Worm (Caenorhabditis elegans) whole organism, L4 larva: ENCODE results near the gene fbxa-39.

Experiments used
- F10B5.3 ChIP-seq: sonication (generic microtip); optimal IDR thresholded peaks from 2 replicates; lab custom pipeline; 2016; ENCODE audit warnings: mild to moderate bottlenecking, missing genetic modification characterization, missing compliant biosample characterization
- F26F4.8 ChIP-seq: fragments of 200-800 bp; sonication (Bioruptor generic); conservative IDR thresholded peaks from 2 replicates; pipeline ENCODE4 v1.3.6; 2022; ENCODE audit warnings: missing genetic modification characterization, missing compliant biosample characterization
- Y75B8A.6 ChIP-seq: fragments of 200-800 bp; sonication (Bioruptor generic); IDR thresholded peaks from 2 replicates; pipeline ENCODE4 v1.3.6; 2022; ENCODE audit warnings: missing genetic modification reagents, missing genetic modification characterization, missing compliant biosample characterization
- aha-1 ChIP-seq: fragments of 150-350 bp; peaks from one replicate; lab custom pipeline; 2014; ENCODE audit warnings: missing biosample characterization, missing genetic modification characterization
- ama-1 ChIP-seq: fragments of 150-350 bp; optimal IDR thresholded peaks from 2 replicates; lab custom pipeline; 2014; ENCODE audit warnings: inconsistent platforms, mixed read lengths
- arid-1 ChIP-seq: fragments of 200-800 bp; sonication (Bioruptor generic); conservative IDR thresholded peaks from 2 replicates; pipeline ENCODE4 v1.3.6; 2022; ENCODE audit warnings: missing genetic modification reagents, missing genetic modification characterization, missing compliant biosample characterization
- ceh-44 ChIP-seq: fragments of 200-800 bp; sonication (Bioruptor generic); IDR thresholded peaks from 2 replicates; pipeline ENCODE4 v1.3.6; 2022; ENCODE audit warnings: missing genetic modification reagents, missing genetic modification characterization, missing compliant biosample characterization
- ceh-62 ChIP-seq: sonication (generic microtip); optimal IDR thresholded peaks from 2 replicates; lab custom pipeline; 2017; ENCODE audit warnings: missing biosample characterization, missing genetic modification characterization
- ces-1 ChIP-seq: fragments of 150-350 bp; sonication (generic microtip); optimal IDR thresholded peaks from 4 replicates; lab custom pipeline; 2014; ENCODE audit warnings: missing biosample characterization, missing genetic modification reagents, missing genetic modification characterization
- daf-16 ChIP-seq, 3 experiments: sonication (generic microtip); optimal IDR thresholded peaks; 2 replicates each; lab custom pipeline; 2016 to 2017; ENCODE audit warnings: missing genetic modification characterization in 3 of 3, missing genetic modification reagents in 3 of 3, mild to moderate bottlenecking in 2 of 3, missing compliant biosample characterization in 2 of 3, missing biosample characterization in 1 of 3, moderate library complexity in 1 of 3
- daf-19 ChIP-seq: fragments of 200-800 bp; sonication (Bioruptor generic); conservative IDR thresholded peaks from 2 replicates; pipeline ENCODE4 v1.3.6; 2022; ENCODE audit warnings: missing genetic modification characterization, missing compliant biosample characterization
- dmd-6 ChIP-seq: fragments of 200-800 bp; sonication (Bioruptor generic); IDR thresholded peaks from 2 replicates; pipeline ENCODE4 v1.3.6; 2022; ENCODE audit warnings: missing genetic modification reagents, missing genetic modification characterization, missing compliant biosample characterization
- egl-27 ChIP-seq: sonication (generic microtip); optimal IDR thresholded peaks from 3 replicates; lab custom pipeline; 2017; ENCODE audit warnings: missing biosample characterization, missing genetic modification reagents, missing genetic modification characterization
- hif-1 ChIP-seq, 2 experiments: sonication (generic microtip); optimal IDR thresholded peaks; 2 replicates each; lab custom pipeline; 2016 to 2017; ENCODE audit warnings: missing compliant biosample characterization in 2 of 2, missing genetic modification characterization in 2 of 2, missing genetic modification reagents in 2 of 2, missing genotype in 2 of 2, mild to moderate bottlenecking in 1 of 2
- hmg-1.1 ChIP-seq: fragments of 200-800 bp; sonication (Bioruptor generic); IDR thresholded peaks from 2 replicates; pipeline ENCODE4 v1.3.6; 2022; ENCODE audit warnings: missing genetic modification reagents, missing genetic modification characterization, missing compliant biosample characterization
- lin-29 ChIP-seq: fragments of 200-800 bp; sonication (Bioruptor generic); IDR thresholded peaks from 2 replicates; pipeline ENCODE4 v1.3.6; 2022; ENCODE audit warnings: missing genetic modification reagents, missing genetic modification characterization, missing compliant biosample characterization
- madf-5 ChIP-seq, 2 experiments: fragments of 200-800 bp; sonication (Bioruptor generic); IDR thresholded peaks; 2 replicates each; pipeline ENCODE4 v1.3.6; 2022; ENCODE audit warnings: missing compliant biosample characterization in 2 of 2, missing genetic modification characterization in 2 of 2
- mxl-2 ChIP-seq: fragments of 200-800 bp; sonication (Bioruptor generic); conservative IDR thresholded peaks from 2 replicates; pipeline ENCODE4 v1.3.6; 2022; ENCODE audit warnings: missing genetic modification reagents, missing genetic modification characterization, missing compliant biosample characterization
- mxl-3 ChIP-seq: fragments of 200-800 bp; sonication (Bioruptor generic); optimal IDR thresholded peaks from 2 replicates; lab custom pipeline; 2018; ENCODE audit warnings: mild to moderate bottlenecking, missing genetic modification characterization, missing compliant biosample characterization
- nhr-11 ChIP-seq: fragments of 150-350 bp; optimal IDR thresholded peaks from 2 replicates; lab custom pipeline; 2014; ENCODE audit warnings: missing biosample characterization, missing genetic modification characterization
- nhr-237 ChIP-seq: sonication (generic microtip); optimal IDR thresholded peaks from 2 replicates; lab custom pipeline; 2017; ENCODE audit warnings: missing biosample characterization, missing genetic modification characterization
- nhr-25 ChIP-seq: sonication (generic microtip); optimal IDR thresholded peaks from 2 replicates; lab custom pipeline; 2017; ENCODE audit warnings: missing genetic modification characterization, mild to moderate bottlenecking, missing compliant biosample characterization, antibody characterized with exemption, moderate library complexity, borderline replicate concordance; ENCODE audit not compliant: insufficient read depth
- nhr-28 ChIP-seq: fragments of 150-350 bp; optimal IDR thresholded peaks from 2 replicates; lab custom pipeline; 2014; ENCODE audit warnings: missing biosample characterization, missing genetic modification characterization
- nhr-41 ChIP-seq: fragments of 200-800 bp; sonication (Bioruptor generic); IDR thresholded peaks from 2 replicates; pipeline ENCODE4 v1.3.6; 2022; ENCODE audit warnings: missing genetic modification reagents, missing genetic modification characterization, missing compliant biosample characterization
- nhr-77 ChIP-seq: fragments of 150-350 bp; optimal IDR thresholded peaks from 2 replicates; lab custom pipeline; 2014; ENCODE audit warnings: missing biosample characterization, missing genetic modification characterization
- php-3 ChIP-seq: fragments of 200-800 bp; sonication (Bioruptor generic); IDR thresholded peaks from 2 replicates; pipeline ENCODE4 v1.3.6; 2022; ENCODE audit warnings: missing genetic modification reagents, missing genetic modification characterization, missing compliant biosample characterization
- pqm-1 ChIP-seq: sonication (generic microtip); optimal IDR thresholded peaks from 2 replicates; lab custom pipeline; 2017; ENCODE audit warnings: missing biosample characterization, missing genetic modification characterization
- sdz-12 ChIP-seq: fragments of 200-800 bp; sonication (Bioruptor generic); optimal IDR thresholded peaks from 2 replicates; lab custom pipeline; 2018; ENCODE audit warnings: mild to moderate bottlenecking, missing genetic modification characterization, missing compliant biosample characterization
- unc-62 ChIP-seq, 3 experiments: fragments of 150-350 bp in 1 of 3; sonication (generic microtip); optimal IDR thresholded peaks in 2 of 3; peaks in 1 of 3; 1 replicate in 1 of 3; 2 replicates in 2 of 3; lab custom pipeline; 2014 to 2017; ENCODE audit warnings: missing biosample characterization in 3 of 3, missing genetic modification characterization in 3 of 3, missing genetic modification reagents in 3 of 3, missing genotype in 1 of 3
- vab-7 ChIP-seq: fragments of 200-800 bp; sonication (Bioruptor generic); IDR thresholded peaks from 2 replicates; pipeline ENCODE4 v1.3.6; 2022; ENCODE audit warnings: missing genetic modification reagents, missing genetic modification characterization, missing compliant biosample characterization
- zfp-2 ChIP-seq: sonication (generic microtip); optimal IDR thresholded peaks from 2 replicates; lab custom pipeline; 2016; ENCODE audit warnings: mild to moderate bottlenecking, missing genetic modification characterization, missing compliant biosample characterization
- zip-11 ChIP-seq: fragments of 200-800 bp; sonication (Bioruptor generic); IDR thresholded peaks from 2 replicates; pipeline ENCODE4 v1.3.6; 2022; ENCODE audit warnings: missing genetic modification characterization, missing compliant biosample characterization

The fbxa-39 gene

DNA sequence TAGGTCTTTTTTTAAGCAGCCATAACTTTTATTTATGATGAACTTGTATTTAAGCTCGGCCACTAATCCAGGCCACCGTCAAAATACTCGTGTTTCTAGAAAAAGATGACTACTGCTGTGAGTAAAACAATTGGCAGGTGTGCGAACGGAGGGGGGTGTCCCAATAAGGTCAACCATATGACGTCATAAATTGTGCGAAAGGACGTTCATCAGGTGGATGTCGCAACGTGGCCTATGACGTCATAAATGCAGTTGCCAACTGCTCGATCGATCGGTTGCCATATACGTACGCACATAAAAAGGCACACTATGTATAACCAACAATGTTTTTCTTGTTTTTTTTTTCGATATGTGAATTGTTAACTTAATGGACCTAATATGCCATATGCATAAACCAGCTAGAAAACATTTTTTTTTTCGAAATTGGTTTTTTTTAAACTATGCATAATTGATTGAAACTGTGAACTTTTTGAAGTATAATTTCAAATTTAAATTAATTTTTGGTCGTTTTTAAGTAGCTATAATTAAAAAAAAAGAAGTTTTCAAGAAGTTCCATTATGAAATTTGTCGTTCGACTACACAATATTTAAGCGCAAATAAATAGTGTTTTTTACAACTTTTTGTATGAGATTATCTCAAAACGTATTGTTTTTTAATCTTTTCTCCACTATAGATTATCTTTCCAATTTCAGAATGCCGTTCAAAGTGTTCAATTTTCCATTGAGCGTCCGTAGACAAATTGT is 38.5 kb upstream of the fbxa-39 start, which contains the start of gene C39B5.2:
Gene C39B5.2 (plus strand): TSS at position 693 of the 743 bp plus-strand sequence.
- no peak for TF ChIP-seq aha-1
- no peak for TF ChIP-seq vab-7 (GFP tag; lab: Robert Waterston, UW)
- no peak for TF ChIP-seq mxl-2
- no peak for TF ChIP-seq hmg-1.1 (GFP tag; lab: Robert Waterston, UW)
- no peak for TF ChIP-seq nhr-77 (tag; lab: Kevin White, UChicago)
- no peak for TF ChIP-seq madf-5 (GFP tag; IDR thresholded peaks at IDR 0.05; lab: Robert Waterston, UW)
- no peak for TF ChIP-seq ceh-44 (GFP tag; lab: Robert Waterston, UW)
- no peak for TF ChIP-seq arid-1 (GFP tag; lab: Robert Waterston, UW)
- no peak for TF ChIP-seq nhr-41 (GFP tag; lab: Robert Waterston, UW)

DNA sequence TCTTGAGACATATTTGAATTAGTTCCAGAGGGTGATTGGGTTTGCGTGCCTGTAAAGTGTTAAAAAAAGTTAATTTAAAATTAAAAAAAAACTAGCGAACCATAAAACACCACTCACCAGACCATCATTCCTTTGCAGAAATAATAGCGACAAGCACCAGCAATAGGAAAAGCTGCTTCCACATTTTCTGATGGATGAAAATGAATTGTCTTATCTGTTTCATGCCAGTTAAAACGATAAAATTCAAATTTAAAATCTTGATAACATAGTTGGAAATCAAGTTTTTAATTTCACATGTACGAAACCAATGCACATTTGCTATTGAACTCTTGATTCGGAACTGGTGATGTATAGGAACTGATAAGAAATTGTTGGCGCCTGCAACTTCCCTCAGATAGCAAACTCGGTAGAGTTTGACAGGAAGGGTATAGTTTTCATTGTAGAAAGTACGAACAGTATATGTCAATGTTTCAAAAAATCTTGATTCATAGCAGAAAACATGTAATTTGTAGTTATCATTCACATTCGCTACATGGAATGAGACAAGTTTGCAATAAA is 33.2 kb upstream of the fbxa-39 start, which contains the start of gene C39B5.10:
Gene C39B5.10 (minus strand): TSS at position 51 of the 558 bp plus-strand sequence.
- TF ChIP-seq lin-29 (GFP tag; lab: Robert Waterston, UW) (no peak), egl-27 (no peak), mxl-3 (GFP tag; lab: Kevin White, UChicago) (peak; percentile 2), daf-16 (GFP tag; optimal IDR thresholded peaks at IDR 0.05; lab: Kevin White, UChicago) (no peak), daf-16 (tag; optimal IDR thresholded peaks at IDR 0.05; lab: Kevin White, UChicago) (no peak), sdz-12 (GFP tag; lab: Kevin White, UChicago) (no peak), aha-1 (no peak), dmd-6 (GFP tag; lab: Robert Waterston, UW) (peak; percentile 55), vab-7 (GFP tag; lab: Robert Waterston, UW) (no peak), F26F4.8 (GFP tag; lab: Robert Waterston, UW) (no peak), nhr-237 (tag; lab: Kevin White, UChicago) (no peak), pqm-1 (tag; lab: Kevin White, UChicago) (peak; percentile 89), nhr-28 (tag; lab: Kevin White, UChicago) (peak; percentile 39), unc-62 (GFP tag; optimal IDR thresholded peaks at IDR 0.05 in 1 of 2; lab: Kevin White, UChicago) (peak in 1 of 2 experiments; percentile 66), unc-62 (tag; optimal IDR thresholded peaks at IDR 0.05; lab: Kevin White, UChicago) (no peak)

- no peak for TF ChIP-seq nhr-11 (tag; lab: Kevin White, UChicago)
- TF ChIP-seq php-3 (GFP tag; lab: Robert Waterston, UW), result no peak
- TF ChIP-seq Y75B8A.6 (GFP tag; lab: Robert Waterston, UW), result no peak
- no peak for TF ChIP-seq daf-19
- TF ChIP-seq nhr-28 (tag; lab: Kevin White, UChicago), result no peak
- no peak for TF ChIP-seq zip-11 (GFP tag; lab: Robert Waterston, UW)
- TF ChIP-seq nhr-25 (tag; lab: Kevin White, UChicago), result no peak
- TF ChIP-seq ces-1 (GFP tag; lab: Kevin White, UChicago), result no peak
- no peak for TF ChIP-seq hmg-1.1 (GFP tag; lab: Robert Waterston, UW)
- TF ChIP-seq ceh-62, result no peak
- TF ChIP-seq vab-7 (GFP tag; lab: Robert Waterston, UW), result no peak
- no peak for TF ChIP-seq ama-1 (lab: Kevin White, UChicago)
- TF ChIP-seq zfp-2 (tag; lab: Kevin White, UChicago), result no peak
- TF ChIP-seq F10B5.3 (tag; lab: Kevin White, UChicago), result no peak
- TF ChIP-seq hif-1 (tag; optimal IDR thresholded peaks at IDR 0.05; lab: Kevin White, UChicago), result no peak
These were observed 32.4 kb upstream of the fbxa-39 start, which contains the start of gene srz-56 for ce11 chrIII:2240471-2240870. Gene srz-56, plus strand, starts transcription at chrIII:2240771.
